Worm (Caenorhabditis elegans): ENCODE measurements around the gene Y55F3C.9.

Gene Y55F3C.9

ce11 chrIV:757548-757947, 29.6 kb upstream of the Y55F3C.9 start:
- TF ChIP-seq elt-2 (tag; optimal IDR thresholded peaks at IDR 0.05) (no peak), ets-4 (tag; optimal IDR thresholded peaks at IDR 0.05) (no peak), hlh-13 (GFP tag; optimal IDR thresholded peaks at IDR 0.05) (no peak), hlh-30 (tag; optimal IDR thresholded peaks at IDR 0.05; ENCODE audit: insufficient read depth) (no peak), ceh-31 (tag; optimal IDR thresholded peaks at IDR 0.05) (no peak), Y22D7AL.16 (tag; optimal IDR thresholded peaks at IDR 0.05) (no peak), ceh-34 (tag; optimal IDR thresholded peaks at IDR 0.05) (no peak), che-1 (tag; optimal IDR thresholded peaks at IDR 0.05) (no peak), ttx-3 (tag; optimal IDR thresholded peaks at IDR 0.05) (no peak), lin-11 (tag; optimal IDR thresholded peaks at IDR 0.05) (no peak), fkh-10 (GFP tag; optimal IDR thresholded peaks at IDR 0.05) (no peak), elt-4 (tag; optimal IDR thresholded peaks at IDR 0.05) (no peak), ceh-2 (tag; optimal IDR thresholded peaks at IDR 0.05) (no peak), pax-1 (tag; optimal IDR thresholded peaks at IDR 0.05) (no peak), ceh-30 (tag; optimal IDR thresholded peaks at IDR 0.05) (no peak), hlh-6 (tag; optimal IDR thresholded peaks at IDR 0.05) (no peak), ceh-6 (GFP tag; optimal IDR thresholded peaks at IDR 0.05) (no peak), T23F11.4 (GFP tag; optimal IDR thresholded peaks at IDR 0.05) (no peak)

- TF ChIP-seq pha-2 (tag; optimal IDR thresholded peaks at IDR 0.05): no peak
- no peak for TF ChIP-seq sox-2 (GFP tag; IDR thresholded peaks at IDR 0.05)
- no peak for TF ChIP-seq fkh-6 (tag; optimal IDR thresholded peaks at IDR 0.05)
- TF ChIP-seq pag-3 (tag; optimal IDR thresholded peaks at IDR 0.05; ENCODE audit: borderline replicate concordance): no peak
- no peak for TF ChIP-seq C08G9.2 (tag; optimal IDR thresholded peaks at IDR 0.05)
- TF ChIP-seq K02D7.2 (tag; optimal IDR thresholded peaks at IDR 0.05): no peak
- TF ChIP-seq rnt-1 (tag; optimal IDR thresholded peaks at IDR 0.05): no peak
- no peak for TF ChIP-seq ceh-31 (tag; optimal IDR thresholded peaks at IDR 0.05)
- TF ChIP-seq ceh-6 (GFP tag; optimal IDR thresholded peaks at IDR 0.05): no peak
- TF ChIP-seq unc-86 (tag; optimal IDR thresholded peaks at IDR 0.05): no peak
- TF ChIP-seq unc-42 (tag; optimal IDR thresholded peaks at IDR 0.05): no peak
Observed at ce11 chrIV:756956-757355, 29.0 kb upstream of the Y55F3C.9 start.

DNA sequence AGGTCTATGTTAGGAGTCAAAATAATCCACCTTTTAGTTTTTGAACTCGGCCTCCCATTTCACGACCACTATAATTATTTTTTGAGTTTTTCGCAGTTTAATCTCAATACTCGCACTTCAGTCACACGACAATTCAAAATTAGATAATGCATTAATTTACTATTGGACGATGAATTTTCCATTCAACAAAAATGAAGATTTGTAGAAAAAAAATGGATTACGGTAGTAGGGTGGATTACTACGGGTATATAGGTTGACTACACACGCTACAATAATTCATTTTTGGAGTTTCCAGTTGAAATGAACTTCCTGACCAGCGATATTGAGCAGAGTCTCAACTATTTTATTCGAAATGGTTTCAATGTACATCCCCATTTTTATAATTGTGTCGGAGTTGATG, 28.4 kb upstream of the Y55F3C.9 start, which contains the start of gene srt-23:
Gene srt-23, plus strand, starts transcription at position 301 of the 400 bp plus-strand sequence.
- TF ChIP-seq lin-11 (tag; optimal IDR thresholded peaks at IDR 0.05) (no peak), ceh-30 (tag; optimal IDR thresholded peaks at IDR 0.05) (no peak), ets-4 (tag; optimal IDR thresholded peaks at IDR 0.05) (no peak), eyg-1 (tag; optimal IDR thresholded peaks at IDR 0.05) (no peak), ceh-31 (tag; optimal IDR thresholded peaks at IDR 0.05) (no peak), tbx-2 (tag; optimal IDR thresholded peaks at IDR 0.05) (no peak), unc-86 (tag; optimal IDR thresholded peaks at IDR 0.05) (no peak), syd-9 (tag; optimal IDR thresholded peaks at IDR 0.05) (no peak), ceh-48 (tag; optimal IDR thresholded peaks at IDR 0.05) (no peak), nhr-11 (tag; optimal IDR thresholded peaks at IDR 0.05) (no peak), unc-3 (GFP tag; conservative IDR thresholded peaks at IDR 0.05) (no peak), unc-3 (tag; optimal IDR thresholded peaks at IDR 0.05) (no peak)

DNA sequence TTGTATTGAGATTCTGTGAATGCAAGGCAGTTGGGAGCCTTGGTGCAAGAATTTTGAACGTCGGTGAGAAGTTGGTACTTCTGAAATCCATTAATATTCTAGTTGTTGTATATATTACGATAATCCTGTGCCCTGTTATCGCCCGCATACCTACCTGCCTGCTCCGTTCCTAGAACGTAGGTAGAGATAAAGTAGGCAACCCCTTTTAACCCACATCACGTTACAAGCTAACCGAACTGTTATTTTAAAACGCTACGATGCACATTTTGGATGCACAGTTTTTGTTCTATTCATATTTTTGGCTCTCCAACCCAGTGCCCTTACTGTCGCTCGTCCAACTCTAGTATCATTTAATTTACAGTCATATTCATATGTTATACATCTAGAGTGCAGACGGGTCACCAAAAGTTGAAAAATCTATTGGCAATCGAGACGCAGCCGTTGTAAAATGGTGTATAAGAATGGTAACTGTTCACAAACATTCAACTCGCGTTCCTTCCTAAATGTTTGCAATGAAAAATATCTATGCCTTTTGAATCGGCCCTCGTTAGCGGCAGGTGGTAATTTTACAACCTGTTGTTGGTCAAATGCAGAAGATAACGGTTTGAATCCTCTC, 26.5 kb upstream of the Y55F3C.9 start:
- TF ChIP-seq odd-2 (tag; optimal IDR thresholded peaks at IDR 0.05) (no peak), C08G9.2 (tag; optimal IDR thresholded peaks at IDR 0.05) (no peak), lim-6 (tag; optimal IDR thresholded peaks at IDR 0.05) (no peak), pax-1 (tag; optimal IDR thresholded peaks at IDR 0.05) (no peak), npax-4 (tag; optimal IDR thresholded peaks at IDR 0.05) (no peak), madf-2 (tag; optimal IDR thresholded peaks at IDR 0.05) (no peak), rnt-1 (tag; optimal IDR thresholded peaks at IDR 0.05) (no peak), che-1 (tag; optimal IDR thresholded peaks at IDR 0.05) (no peak), nfya-1 (tag; optimal IDR thresholded peaks at IDR 0.05) (no peak), T23F11.4 (GFP tag; optimal IDR thresholded peaks at IDR 0.05) (no peak), unc-55 (GFP tag; optimal IDR thresholded peaks at IDR 0.05) (no peak), hlh-30 (tag; optimal IDR thresholded peaks at IDR 0.05; ENCODE audit: insufficient read depth) (no peak), unc-3 (GFP tag; conservative IDR thresholded peaks at IDR 0.05) (no peak), unc-3 (tag; optimal IDR thresholded peaks at IDR 0.05) (no peak), ceh-30 (tag; optimal IDR thresholded peaks at IDR 0.05) (no peak)
